Fruit fly (Drosophila melanogaster) whole organism, embryonic: ENCODE results near the gene CG5445.

ENCODE experiments used
- Abd-B ChIP-seq: fragments of 200-800 bp; sonication (Bioruptor generic); optimal IDR thresholded peaks from 2 replicates; lab custom pipeline; 2018; ENCODE audit warnings: missing biosample characterization, mild to moderate bottlenecking, missing genetic modification characterization, moderate library complexity
- B-H2 ChIP-seq: fragments of 200-800 bp; sonication (Bioruptor generic); optimal IDR thresholded peaks from 2 replicates; lab custom pipeline; 2018; ENCODE audit warnings: missing biosample characterization, mild to moderate bottlenecking, missing genetic modification characterization
- Bgb ChIP-seq: fragments of 200-800 bp; sonication (Bioruptor generic); IDR thresholded peaks from 2 replicates; pipeline ENCODE4 v1.3.6; 2022; ENCODE audit warnings: missing biosample characterization, missing genetic modification characterization; ENCODE audit not compliant: partially characterized antibody
- CG14014 ChIP-seq: fragments of 200-800 bp; sonication (Bioruptor generic); IDR thresholded peaks from 2 replicates; pipeline ENCODE4 v1.3.6; 2022; ENCODE audit warnings: missing biosample characterization, missing genetic modification characterization
- CG15269 ChIP-seq: fragments of 200-800 bp; sonication (Bioruptor generic); optimal IDR thresholded peaks from 2 replicates; lab custom pipeline; 2018; ENCODE audit warnings: missing biosample characterization, mild to moderate bottlenecking, missing genetic modification characterization, moderate library complexity
- CG2116 ChIP-seq: fragments of 200-800 bp; sonication (Bioruptor generic); optimal IDR thresholded peaks from 3 replicates; lab custom pipeline; 2018; ENCODE audit warnings: missing biosample characterization, mild to moderate bottlenecking, missing genetic modification characterization
- CG3281 ChIP-seq: fragments of 200-800 bp; sonication (Bioruptor generic); optimal IDR thresholded peaks from 3 replicates; lab custom pipeline; 2017; ENCODE audit warnings: missing biosample characterization, mild to moderate bottlenecking, missing genetic modification characterization
- CG3995 ChIP-seq: fragments of 200-800 bp; sonication (Bioruptor generic); optimal IDR thresholded peaks from 3 replicates; lab custom pipeline; 2016; ENCODE audit warnings: missing biosample characterization, missing genetic modification characterization
- CG4404 ChIP-seq: fragments of 200-800 bp; sonication (Bioruptor generic); IDR thresholded peaks from 2 replicates; pipeline ENCODE4 v1.3.6; 2022; ENCODE audit warnings: missing biosample characterization, missing genetic modification characterization
- CG5953 ChIP-seq: fragments of 200-800 bp; sonication (Bioruptor generic); IDR thresholded peaks from 2 replicates; pipeline ENCODE4 v1.3.6; 2022; ENCODE audit warnings: missing biosample characterization, missing genetic modification characterization
- CG7556 ChIP-seq: fragments of 200-800 bp; sonication (Bioruptor generic); optimal IDR thresholded peaks from 2 replicates; lab custom pipeline; 2017; ENCODE audit warnings: missing biosample characterization, mild to moderate bottlenecking, missing genetic modification characterization
- CG7786 ChIP-seq: fragments of 200-800 bp; sonication (Bioruptor generic); optimal IDR thresholded peaks from 2 replicates; lab custom pipeline; 2016; ENCODE audit warnings: missing biosample characterization, missing genetic modification characterization
- CG9797 ChIP-seq: fragments of 200-800 bp; sonication (Bioruptor generic); optimal IDR thresholded peaks from 3 replicates; lab custom pipeline; 2018; ENCODE audit warnings: missing biosample characterization, mild to moderate bottlenecking, missing genetic modification characterization
- CTCF ChIP-seq: fragments of 200-800 bp; sonication (Bioruptor generic); optimal IDR thresholded peaks from 2 replicates; lab custom pipeline; 2017; ENCODE audit warnings: missing biosample characterization, mild to moderate bottlenecking, missing genetic modification characterization, moderate library complexity
- Dbx ChIP-seq: fragments of 200-800 bp; sonication (Bioruptor generic); IDR thresholded peaks from 3 replicates; pipeline ENCODE4 v1.3.6; 2022; ENCODE audit warnings: missing biosample characterization, missing genetic modification characterization
- Doc2 ChIP-seq: fragments of 200-800 bp; sonication (Bioruptor generic); IDR thresholded peaks from 2 replicates; pipeline ENCODE4 v1.3.6; 2022; ENCODE audit warnings: missing biosample characterization, missing genetic modification characterization
- Dp ChIP-seq: fragments of 200-800 bp; sonication (Bioruptor generic); optimal IDR thresholded peaks from 2 replicates; lab custom pipeline; 2018; ENCODE audit warnings: missing biosample characterization, mild to moderate bottlenecking, missing genetic modification characterization, moderate library complexity
- Dref ChIP-seq: fragments of 200-800 bp; sonication (Bioruptor generic); IDR thresholded peaks from 2 replicates; pipeline ENCODE4 v1.3.6; 2022; ENCODE audit warnings: missing biosample characterization, missing genetic modification characterization
- Drgx ChIP-seq: fragments of 200-800 bp; sonication (Bioruptor generic); IDR thresholded peaks from 2 replicates; pipeline ENCODE4 v1.3.6; 2022; ENCODE audit warnings: missing biosample characterization, missing genetic modification characterization
- Eip74EF ChIP-seq, 2 experiments: fragments of 200-800 bp in 1 of 2; fragments of >200 bp in 1 of 2; sonication (Bioruptor generic) in 1 of 2; optimal IDR thresholded peaks; 2 replicates each; lab custom pipeline; 2017 to 2019; ENCODE audit warnings: missing biosample characterization in 2 of 2, missing genetic modification characterization in 2 of 2, mild to moderate bottlenecking in 1 of 2, moderate library complexity in 1 of 2
- Ets65A ChIP-seq: fragments of 200-800 bp; sonication (Bioruptor generic); peaks from one replicate; lab custom pipeline; 2016; ENCODE audit warnings: missing biosample characterization, missing genetic modification characterization
- Fer2 ChIP-seq: fragments of 200-800 bp; sonication (Bioruptor generic); optimal IDR thresholded peaks from 2 replicates; lab custom pipeline; 2018; ENCODE audit warnings: missing biosample characterization, mild to moderate bottlenecking, missing genetic modification characterization, moderate library complexity
- HLH3B ChIP-seq: fragments of 200-800 bp; sonication (Bioruptor generic); IDR thresholded peaks from 2 replicates; pipeline ENCODE4 v1.3.6; 2022; ENCODE audit warnings: missing biosample characterization, missing genetic modification characterization
- Hmr ChIP-seq: fragments of 200-800 bp; sonication (Bioruptor generic); optimal IDR thresholded peaks from 3 replicates; lab custom pipeline; 2017; ENCODE audit warnings: mild to moderate bottlenecking, missing biosample characterization, missing genetic modification reagents, missing genetic modification characterization
- Med ChIP-seq: fragments of 200-800 bp; sonication (Bioruptor generic); peaks from one replicate; lab custom pipeline; 2016; ENCODE audit warnings: missing biosample characterization, missing genetic modification characterization, mild to moderate bottlenecking, inconsistent platforms, moderate library complexity
- NK7.1 ChIP-seq: fragments of 200-800 bp; sonication (Bioruptor generic); optimal IDR thresholded peaks from 3 replicates; lab custom pipeline; 2016; ENCODE audit warnings: missing biosample characterization, missing genetic modification characterization
- Oli ChIP-seq: fragments of 200-800 bp; sonication (Bioruptor generic); optimal IDR thresholded peaks from 2 replicates; lab custom pipeline; 2018; ENCODE audit warnings: missing biosample characterization, mild to moderate bottlenecking, missing genetic modification characterization, moderate library complexity
- Optix ChIP-seq: fragments of 200-800 bp; sonication (Bioruptor generic); IDR thresholded peaks from 3 replicates; pipeline ENCODE4 v1.3.6; 2022; ENCODE audit warnings: missing biosample characterization, missing genetic modification characterization
- Scr ChIP-seq: fragments of 200-800 bp; sonication (Bioruptor generic); IDR thresholded peaks from 2 replicates; pipeline ENCODE4 v1.3.6; 2022; ENCODE audit warnings: missing biosample characterization, missing genetic modification characterization; ENCODE audit not compliant: partially characterized antibody
- Stat92E ChIP-seq, 3 experiments: fragments of >200 bp in 2 of 3; fragments of 200-800 bp in 1 of 3; sonication (Bioruptor generic) in 1 of 3; optimal IDR thresholded peaks; 2 replicates each; lab custom pipeline; 2017 to 2019; ENCODE audit warnings: missing biosample characterization in 3 of 3, missing genetic modification characterization in 3 of 3, mild to moderate bottlenecking in 1 of 3, moderate library complexity in 1 of 3
- aop ChIP-seq: fragments of 200-800 bp; sonication (Bioruptor generic); IDR thresholded peaks from 2 replicates; pipeline ENCODE4 v1.3.6; 2022; ENCODE audit warnings: missing biosample characterization, missing genetic modification characterization
- ci ChIP-seq: fragments of 200-800 bp; sonication (Bioruptor generic); IDR thresholded peaks from 3 replicates; pipeline ENCODE4 v1.3.6; 2022; ENCODE audit warnings: missing biosample characterization, missing genetic modification characterization
- crp ChIP-seq, 2 experiments: fragments of 200-800 bp; sonication (Bioruptor generic); optimal IDR thresholded peaks; 2 replicates in 1 of 2; 3 replicates in 1 of 2; lab custom pipeline; 2017; ENCODE audit warnings: missing biosample characterization in 2 of 2, missing genetic modification characterization in 2 of 2, mild to moderate bottlenecking in 1 of 2, moderate library complexity in 1 of 2
- dysf ChIP-seq: fragments of 200-800 bp; sonication (Bioruptor generic); IDR thresholded peaks from 3 replicates; pipeline ENCODE4 v1.3.6; 2022; ENCODE audit warnings: missing biosample characterization, missing genetic modification characterization
- exex ChIP-seq: fragments of 200-800 bp; sonication (Bioruptor generic); optimal IDR thresholded peaks from 4 replicates; lab custom pipeline; 2018; ENCODE audit warnings: missing biosample characterization, mild to moderate bottlenecking, missing genetic modification characterization, moderate library complexity
- fd3F ChIP-seq: fragments of 200-800 bp; sonication (Bioruptor generic); optimal IDR thresholded peaks from 2 replicates; lab custom pipeline; 2018; ENCODE audit warnings: missing biosample characterization, mild to moderate bottlenecking, missing genetic modification characterization, moderate library complexity
- fd96Cb ChIP-seq: fragments of 200-800 bp; sonication (Bioruptor generic); optimal IDR thresholded peaks from 2 replicates; lab custom pipeline; 2018; ENCODE audit warnings: missing biosample characterization, mild to moderate bottlenecking, missing genetic modification characterization, moderate library complexity
- grau ChIP-seq: fragments of 200-800 bp; optimal IDR thresholded peaks from 3 replicates; lab custom pipeline; 2019; ENCODE audit warnings: missing biosample characterization, mild to moderate bottlenecking, missing genetic modification characterization, moderate library complexity
- hth ChIP-seq: fragments of >200 bp; optimal IDR thresholded peaks from 2 replicates; lab custom pipeline; 2017; ENCODE audit warnings: inconsistent platforms
- lilli ChIP-seq: fragments of 200-800 bp; sonication (Bioruptor generic); optimal IDR thresholded peaks from 3 replicates; lab custom pipeline; 2016; ENCODE audit warnings: missing biosample characterization, missing genetic modification characterization
- nom ChIP-seq: fragments of 200-800 bp; sonication (Bioruptor generic); optimal IDR thresholded peaks from 2 replicates; lab custom pipeline; 2017; ENCODE audit warnings: missing biosample characterization, missing genetic modification characterization, mild to moderate bottlenecking, moderate library complexity, missing genetic modification reagents
- peb ChIP-seq: fragments of 200-800 bp; sonication (Bioruptor generic); IDR thresholded peaks from 2 replicates; pipeline ENCODE4 v1.3.6; 2022; ENCODE audit warnings: missing biosample characterization, missing genetic modification characterization
- phol ChIP-seq: fragments of 200-800 bp; sonication (Bioruptor generic); optimal IDR thresholded peaks from 3 replicates; lab custom pipeline; 2018; ENCODE audit warnings: missing biosample characterization, mild to moderate bottlenecking, missing genetic modification characterization, moderate library complexity
- sisA ChIP-seq: fragments of 200-800 bp; sonication (Bioruptor generic); IDR thresholded peaks from 2 replicates; pipeline ENCODE4 v1.3.6; 2022; ENCODE audit warnings: missing biosample characterization, missing genetic modification characterization
- usp ChIP-seq: fragments of >200 bp; optimal IDR thresholded peaks from 2 replicates; lab custom pipeline; 2017; ENCODE audit warnings: missing biosample characterization, missing genetic modification characterization
- vfl ChIP-seq: fragments of 200-800 bp; sonication (Bioruptor generic); optimal IDR thresholded peaks from 2 replicates; lab custom pipeline; 2016; ENCODE audit warnings: missing biosample characterization, missing genetic modification characterization

The CG5445 gene

dm6 chrX:17297924-17298591, 15.8 kb downstream of the CG5445 start (continued):
- no peak for TF ChIP-seq nom (GFP tag; lab: Kevin White, UChicago)
- peak; percentile 19 for TF ChIP-seq grau (tag; lab: Kevin White, UChicago)
- TF ChIP-seq phol (tag; lab: Kevin White, UChicago) = peak; percentile 38
- TF ChIP-seq Optix (GFP tag; lab: Robert Waterston, UW) = 0 out of 3 replicates have a peak, but pooled peaks have one; percentile 55
- no peak for TF ChIP-seq dysf (GFP tag; lab: Robert Waterston, UW)
- TF ChIP-seq usp = no peak
- peak; percentile 73 for TF ChIP-seq Ets65A (GFP tag; lab: Kevin White, UChicago)

DNA sequence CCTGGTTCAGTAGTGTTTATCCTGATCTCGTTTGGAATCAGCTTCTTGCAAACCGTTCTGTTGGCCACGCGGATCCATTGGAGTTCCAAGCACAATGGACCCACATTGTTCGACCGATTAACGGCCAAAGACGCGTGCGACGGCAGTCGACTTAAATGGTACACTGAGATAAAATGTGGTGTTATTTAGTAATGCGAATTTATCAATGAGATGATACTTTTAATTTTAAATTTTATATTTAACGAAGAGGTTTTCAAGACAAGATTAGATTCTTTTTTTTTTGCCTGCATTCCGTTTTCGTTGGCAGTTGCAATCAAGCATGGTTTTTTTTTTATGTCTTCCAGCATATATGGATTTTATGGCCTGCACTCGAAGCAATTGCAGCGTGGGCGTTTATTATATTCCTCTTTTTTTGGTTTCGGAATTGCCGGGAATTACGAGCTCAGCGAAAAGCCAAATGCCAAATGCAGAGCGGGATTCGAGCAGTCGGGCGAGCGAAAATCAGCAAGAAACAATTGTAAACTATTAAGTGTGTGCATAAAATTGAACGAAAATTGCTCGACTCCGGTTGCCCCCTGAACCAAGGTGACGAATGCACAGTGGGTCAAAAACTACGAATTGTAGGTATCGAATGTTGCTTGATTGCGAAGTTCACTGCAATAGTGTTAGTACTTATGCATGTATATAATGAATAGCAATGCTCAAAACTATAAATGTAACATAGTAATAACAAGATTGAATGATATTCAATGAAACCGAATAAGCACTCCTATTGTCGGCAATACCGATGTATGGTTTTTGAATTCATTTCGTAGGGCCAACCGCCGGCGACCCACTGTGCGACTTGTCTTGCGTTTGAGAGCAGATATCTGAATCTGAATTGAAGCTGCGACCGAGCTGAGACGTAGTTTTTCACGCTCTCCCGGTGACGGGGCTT, 16.9 kb downstream of the CG5445 start:
- no peak for TF ChIP-seq Scr (GFP tag; lab: Robert Waterston, UW)
- TF ChIP-seq fd3F (GFP tag; lab: Kevin White, UChicago) = peak; percentile 29
- TF ChIP-seq Dref (GFP tag; lab: Robert Waterston, UW) = no peak
- no peak for TF ChIP-seq crp (GFP tag; optimal IDR thresholded peaks at IDR 0.05; lab: Kevin White, UChicago)
- no peak for TF ChIP-seq peb (GFP tag; lab: Robert Waterston, UW)
- peak; percentile 27 for TF ChIP-seq vfl (GFP tag; lab: Kevin White, UChicago)
- no peak for TF ChIP-seq Bgb (GFP tag; lab: Robert Waterston, UW)
- TF ChIP-seq CG15269 (tag; lab: Kevin White, UChicago) = peak; percentile 82
- TF ChIP-seq exex (tag; lab: Kevin White, UChicago) = peak; percentile 22
- no peak for TF ChIP-seq hth
- peak; percentile 74 for TF ChIP-seq Dbx
- peak; percentile 50 for TF ChIP-seq CG4404 (GFP tag; lab: Robert Waterston, UW)
- TF ChIP-seq CG7786 (GFP tag; lab: Kevin White, UChicago) = peak; percentile 63
- peak; percentile 79 for TF ChIP-seq CG3281
- peak; percentile 72 for TF ChIP-seq Hmr
- peak; percentile 72 for TF ChIP-seq CG7556 (GFP tag; lab: Kevin White, UChicago)
- TF ChIP-seq Stat92E (GFP tag; optimal IDR thresholded peaks at IDR 0.05; lab: Kevin White, UChicago) = no peak
- peak; percentile 59 for TF ChIP-seq fd96Cb (tag; lab: Kevin White, UChicago)
- TF ChIP-seq Doc2 (GFP tag; lab: Robert Waterston, UW) = no peak
- TF ChIP-seq CG9797 (GFP tag; lab: Kevin White, UChicago) = no peak
- TF ChIP-seq CG2116 (GFP tag; lab: Kevin White, UChicago) = peak; percentile 5
- peak; percentile 32 for TF ChIP-seq Fer2
- TF ChIP-seq Abd-B (GFP tag; lab: Kevin White, UChicago) = peak; percentile 61
- TF ChIP-seq HLH3B (GFP tag; lab: Robert Waterston, UW) = peak; percentile 57
- TF ChIP-seq Med = peak; percentile 93
- TF ChIP-seq CG14014 (GFP tag; lab: Robert Waterston, UW) = peak; percentile 65
- TF ChIP-seq Eip74EF (GFP tag; optimal IDR thresholded peaks at IDR 0.05; lab: Kevin White, UChicago) = peak in 1 of 2 experiments; percentile 30
- peak; percentile 86 for TF ChIP-seq B-H2 (GFP tag; lab: Kevin White, UChicago)
- peak; percentile 60; the same call in 2 of the 3 replicates for TF ChIP-seq ci (GFP tag; lab: Robert Waterston, UW)
- TF ChIP-seq Dp (GFP tag; lab: Kevin White, UChicago) = no peak
- no peak for TF ChIP-seq CG5953 (GFP tag; lab: Robert Waterston, UW)
- peak; percentile 25 for TF ChIP-seq NK7.1 (GFP tag; lab: Kevin White, UChicago)
- peak; percentile 79 for TF ChIP-seq Oli
- TF ChIP-seq sisA (GFP tag; lab: Robert Waterston, UW) = peak; percentile 55
- no peak for TF ChIP-seq CG3995 (GFP tag; lab: Kevin White, UChicago)
- peak; percentile 24 for TF ChIP-seq CTCF (GFP tag; lab: Kevin White, UChicago)
- TF ChIP-seq aop (GFP tag; lab: Robert Waterston, UW) = no peak
- peak; percentile 75 for TF ChIP-seq grau (tag; lab: Kevin White, UChicago)
- peak; percentile 73 for TF ChIP-seq lilli
- TF ChIP-seq Drgx (GFP tag; lab: Robert Waterston, UW) = peak; percentile 86
